Fruit fly (Drosophila melanogaster) whole organism, pupa: ENCODE measurements around the gene ed.

Source experiments
- CG12605 ChIP-seq: fragments of 200-800 bp; sonication (Bioruptor generic); IDR thresholded peaks from 2 replicates; pipeline ENCODE4 v1.3.6; 2022; ENCODE audit warnings: missing biosample characterization, missing genetic modification characterization
- CG34367 ChIP-seq: fragments of 200-800 bp; sonication (Bioruptor generic); optimal IDR thresholded peaks from 2 replicates; lab custom pipeline; 2018; ENCODE audit warnings: missing biosample characterization, mild to moderate bottlenecking, missing genetic modification characterization
- CG4496 ChIP-seq: fragments of 200-800 bp; sonication (Bioruptor generic); IDR thresholded peaks from 3 replicates; pipeline ENCODE4 v1.3.6; 2022; ENCODE audit warnings: missing biosample characterization, missing genetic modification characterization
- CG8159 ChIP-seq: fragments of 200-800 bp; sonication (Bioruptor generic); optimal IDR thresholded peaks from 3 replicates; lab custom pipeline; 2018; ENCODE audit warnings: missing biosample characterization, mild to moderate bottlenecking, missing genetic modification characterization, moderate library complexity
- CG8301 ChIP-seq: fragments of 200-800 bp; sonication (Bioruptor generic); optimal IDR thresholded peaks from 2 replicates; lab custom pipeline; 2018; ENCODE audit warnings: missing biosample characterization, mild to moderate bottlenecking, missing genetic modification characterization
- D1 ChIP-seq: fragments of 200-800 bp; sonication (Bioruptor generic); optimal IDR thresholded peaks from 2 replicates; lab custom pipeline; 2018; ENCODE audit warnings: missing biosample characterization, mild to moderate bottlenecking, missing genetic modification characterization, moderate library complexity
- Pif1B ChIP-seq: fragments of 200-800 bp; sonication (Bioruptor generic); optimal IDR thresholded peaks from 3 replicates; lab custom pipeline; 2016; ENCODE audit warnings: missing biosample characterization, missing genetic modification characterization
- Snoo ChIP-seq: fragments of 200-800 bp; sonication (Bioruptor generic); optimal IDR thresholded peaks from 3 replicates; lab custom pipeline; 2017; ENCODE audit warnings: missing biosample characterization, mild to moderate bottlenecking, missing genetic modification characterization, inconsistent platforms
- gl ChIP-seq: fragments of 200-800 bp; sonication (Bioruptor generic); optimal IDR thresholded peaks from 2 replicates; lab custom pipeline; 2018; ENCODE audit warnings: missing biosample characterization, mild to moderate bottlenecking, missing genetic modification characterization

dm6 chr2L:4133078-4133477 lies 101.9 kb downstream of the ed start:
- no peak for TF ChIP-seq CG8301 (tag; lab: Kevin White, UChicago)
- no peak for TF ChIP-seq Snoo
- TF ChIP-seq CG12605 (GFP tag; lab: Robert Waterston, UW): no peak
- TF ChIP-seq gl: no peak
- TF ChIP-seq CG8159: peak; percentile 40
- TF ChIP-seq CG34367 (tag; lab: Kevin White, UChicago): no peak
- no peak for TF ChIP-seq Pif1B (GFP tag; lab: Kevin White, UChicago)
- TF ChIP-seq D1 (tag; lab: Kevin White, UChicago): no peak
- TF ChIP-seq CG4496 (GFP tag; lab: Robert Waterston, UW): no peak
